Worm (Caenorhabditis elegans) whole organism, late embryonic: ENCODE data around the gene his-72.
A peak's percentile ranks its signal among the peaks of the same experiment; 100 is the strongest.

ENCODE experiments used
- F13H6.1 ChIP-seq: sonication (generic microtip); optimal IDR thresholded peaks from 2 replicates; lab custom pipeline; 2016; ENCODE audit warnings: missing genetic modification characterization, missing compliant biosample characterization
- ahr-1 ChIP-seq: sonication (generic microtip); optimal IDR thresholded peaks from 2 replicates; lab custom pipeline; 2016; ENCODE audit warnings: missing genetic modification characterization, missing compliant biosample characterization
- ceh-30 ChIP-seq: fragments of 150-350 bp; optimal IDR thresholded peaks from 2 replicates; lab custom pipeline; 2014; ENCODE audit warnings: missing biosample characterization, missing genetic modification characterization
- elt-2 ChIP-seq: sonication (generic microtip); optimal IDR thresholded peaks from 2 replicates; lab custom pipeline; 2016; ENCODE audit warnings: missing genetic modification reagents, missing genetic modification characterization, missing compliant biosample characterization
- fkh-10 ChIP-seq: fragments of 150-350 bp; optimal IDR thresholded peaks from 2 replicates; lab custom pipeline; 2014; ENCODE audit warnings: missing biosample characterization, missing genetic modification reagents, missing genetic modification characterization
- hlh-15 ChIP-seq: sonication (generic microtip); optimal IDR thresholded peaks from 2 replicates; lab custom pipeline; 2016; ENCODE audit warnings: missing genetic modification characterization, missing compliant biosample characterization
- hlh-8 ChIP-seq: sonication (generic microtip); optimal IDR thresholded peaks from 2 replicates; lab custom pipeline; 2016; ENCODE audit warnings: missing genotype, missing genetic modification characterization, missing compliant biosample characterization
- lim-6 ChIP-seq: sonication (generic microtip); optimal IDR thresholded peaks from 2 replicates; lab custom pipeline; 2016; ENCODE audit warnings: missing genetic modification characterization, missing compliant biosample characterization
- lin-11 ChIP-seq: fragments of 200-800 bp; sonication (Bioruptor generic); optimal IDR thresholded peaks from 2 replicates; lab custom pipeline; 2018; ENCODE audit warnings: mild to moderate bottlenecking, missing genetic modification characterization, missing compliant biosample characterization
- nfya-1 ChIP-seq: sonication (generic microtip); optimal IDR thresholded peaks from 2 replicates; lab custom pipeline; 2017; ENCODE audit warnings: missing genetic modification characterization, mild to moderate bottlenecking, missing compliant biosample characterization, antibody characterized with exemption, moderate library complexity
- syd-9 ChIP-seq: sonication (generic microtip); optimal IDR thresholded peaks from 2 replicates; lab custom pipeline; 2016; ENCODE audit warnings: mild to moderate bottlenecking, missing genetic modification characterization, moderate library complexity, missing compliant biosample characterization
- unc-3 ChIP-seq, 2 experiments: fragments of 200-800 bp in 1 of 2; sonication (Bioruptor generic) in 1 of 2; sonication (generic microtip) in 1 of 2; conservative IDR thresholded peaks in 1 of 2; optimal IDR thresholded peaks in 1 of 2; 2 replicates each; pipeline versions ENCODE4 v1.3.6 to Lab custom; 2016 to 2022; ENCODE audit warnings: missing compliant biosample characterization in 2 of 2, missing genetic modification characterization in 2 of 2, missing genetic modification reagents in 1 of 2
- unc-42 ChIP-seq: sonication (generic microtip); optimal IDR thresholded peaks from 2 replicates; lab custom pipeline; 2016; ENCODE audit warnings: missing genotype, missing genetic modification characterization, missing compliant biosample characterization
- unc-55 ChIP-seq: sonication (generic microtip); optimal IDR thresholded peaks from 2 replicates; lab custom pipeline; 2017; ENCODE audit warnings: missing biosample characterization, missing genetic modification reagents, missing genetic modification characterization

his-72 gene

DNA sequence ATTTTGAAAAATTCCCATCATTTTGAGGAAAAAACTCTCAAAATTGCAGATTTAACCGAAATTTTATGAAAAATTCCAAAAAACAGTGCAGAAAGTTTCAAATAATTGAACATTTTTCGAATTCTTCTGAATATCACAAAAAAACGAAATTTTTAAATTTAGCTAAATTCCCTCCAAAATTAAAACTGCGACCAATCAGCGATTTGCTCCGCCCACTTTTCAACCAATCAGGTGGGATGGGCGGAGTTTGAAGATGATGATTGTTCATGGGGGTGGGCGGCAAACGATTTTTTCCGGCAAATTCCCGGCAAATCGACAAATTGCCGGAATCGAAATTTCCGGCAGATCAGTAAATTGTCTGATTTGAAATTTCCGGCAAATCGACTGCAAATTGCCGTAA is 34.6 kb downstream of the his-72 start:
- no peak for TF ChIP-seq ahr-1
- TF ChIP-seq nfya-1: peak; percentile 80
- TF ChIP-seq unc-3 (GFP tag; conservative IDR thresholded peaks at IDR 0.05; lab: Robert Waterston, UW): no peak
- no peak for TF ChIP-seq unc-3 (tag; optimal IDR thresholded peaks at IDR 0.05; lab: Kevin White, UChicago)

DNA sequence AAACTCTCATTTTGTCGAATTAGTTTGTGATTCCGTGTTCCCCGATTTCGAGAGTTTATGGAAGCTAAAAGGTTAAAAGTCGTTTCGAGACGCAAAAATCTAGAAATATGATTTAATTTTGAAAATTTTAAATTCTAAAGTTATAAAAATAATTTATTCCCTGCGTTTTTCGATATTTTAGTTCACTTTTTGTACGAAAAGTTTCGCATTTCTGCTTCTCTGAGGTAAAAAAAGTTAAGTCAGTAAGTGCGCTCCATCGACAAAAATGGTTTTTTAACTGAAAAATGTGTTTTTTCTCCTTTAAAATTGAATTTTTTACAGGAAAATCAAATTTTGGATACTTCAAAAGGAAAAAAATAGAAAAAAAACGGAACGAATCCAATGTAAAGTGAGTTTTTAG is 35.4 kb downstream of the his-72 start, which contains the start of gene zip-1:
Gene zip-1, plus strand, starts transcription at position 301 of the 400 bp plus-strand sequence.
- TF ChIP-seq unc-55: no peak
- no peak for TF ChIP-seq F13H6.1
- TF ChIP-seq nfya-1: no peak
- TF ChIP-seq fkh-10 (GFP tag; lab: Kevin White, UChicago): no peak
- no peak for TF ChIP-seq unc-42 (tag; lab: Kevin White, UChicago)
- TF ChIP-seq hlh-15 (tag; lab: Kevin White, UChicago): no peak
- TF ChIP-seq ceh-30 (tag; lab: Kevin White, UChicago): no peak

DNA sequence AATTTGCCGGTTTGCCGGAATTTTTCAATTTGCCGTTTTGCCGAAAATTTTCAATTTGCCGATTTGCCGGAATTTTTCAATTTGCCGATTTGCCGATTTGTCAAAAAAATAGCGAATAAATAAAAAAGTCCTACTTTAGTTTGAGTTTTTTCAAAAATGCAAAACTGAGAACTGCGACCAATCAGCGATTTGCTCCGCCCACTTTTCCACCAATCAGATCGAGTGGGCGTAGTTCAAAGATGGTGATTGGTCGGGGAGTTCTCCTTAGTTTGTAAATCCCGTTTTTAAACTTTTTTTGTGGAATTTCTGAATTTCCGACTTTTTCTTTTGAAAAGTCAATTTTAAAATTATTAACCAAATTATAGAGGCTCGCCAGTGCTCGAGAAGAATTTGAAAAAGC is 37.5 kb downstream of the his-72 start:
- no peak for TF ChIP-seq syd-9 (tag; lab: Kevin White, UChicago)
- peak; percentile 95 for TF ChIP-seq nfya-1
- TF ChIP-seq, all 69 proteins: peak for 1

DNA sequence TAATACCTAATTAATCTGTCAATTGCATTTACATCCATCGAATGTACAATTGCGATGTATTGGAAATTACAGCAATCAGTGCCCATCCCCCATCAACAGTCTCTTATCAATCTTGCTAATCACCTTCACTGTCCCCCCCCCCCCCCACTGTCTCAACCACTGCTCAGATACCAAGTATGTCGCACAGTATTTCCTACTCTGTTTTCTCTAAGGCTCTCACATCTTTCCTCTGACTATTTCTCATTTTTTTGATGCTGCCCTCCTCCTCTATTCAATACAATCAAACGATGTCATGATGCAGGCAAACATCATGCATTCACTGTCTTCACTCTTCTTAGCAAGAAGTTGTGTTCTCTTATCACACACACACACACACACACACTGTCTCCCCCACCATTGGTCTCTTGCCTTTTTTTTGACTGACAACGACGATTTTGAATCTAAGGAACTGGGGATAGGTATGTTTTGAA is 41.3 kb downstream of the his-72 start, which contains the start of the genes zip-12 and Y75B8A.63:
Gene zip-12, plus strand, starts transcription at position 387 of the 470 bp plus-strand sequence.
Gene Y75B8A.63, plus strand, starts transcription at position 420 of the 470 bp plus-strand sequence.
- TF ChIP-seq elt-2 (peak; percentile 73), unc-42 (tag; lab: Kevin White, UChicago) (no peak)
- TF ChIP-seq, all 69 proteins: peak for 1

DNA sequence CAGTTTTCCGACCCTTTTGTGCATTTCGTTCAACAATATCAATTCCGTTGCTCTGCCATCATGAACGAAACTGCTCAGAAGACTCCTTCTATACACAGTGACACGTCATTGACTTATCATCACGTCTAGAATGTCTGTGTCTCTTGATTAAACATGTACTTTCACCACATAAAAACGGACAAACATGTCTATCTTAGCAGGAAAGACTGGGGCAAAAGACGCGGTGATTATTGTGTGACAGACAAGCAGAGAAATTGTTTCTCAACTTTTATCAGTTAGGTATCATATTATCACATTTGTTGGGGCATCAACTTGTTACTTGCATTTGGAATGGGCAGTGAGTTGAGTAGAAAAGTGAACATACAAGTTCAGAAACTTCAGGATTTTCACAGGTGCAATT is 43.6 kb downstream of the his-72 start:
- TF ChIP-seq hlh-8 (tag; lab: Kevin White, UChicago) (no peak), elt-2 (peak; percentile 88)

DNA sequence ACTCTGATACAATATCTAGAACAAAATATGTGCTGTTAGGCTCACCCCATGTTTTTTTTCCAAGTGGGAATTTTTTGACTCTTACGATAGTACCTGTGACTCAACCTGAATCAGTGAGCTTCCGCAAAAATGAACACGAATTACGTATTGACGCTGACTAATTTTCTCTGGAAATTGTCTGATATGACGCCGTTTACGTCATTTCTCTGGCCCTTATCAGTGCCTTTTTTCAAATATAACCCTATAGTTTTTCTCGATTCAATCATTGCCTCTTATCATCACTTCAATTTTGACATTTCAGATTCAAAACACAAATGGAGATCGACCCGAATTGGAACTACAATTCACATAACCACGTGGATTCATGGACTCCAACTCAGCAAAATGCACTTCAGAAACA is 50.1 kb downstream of the his-72 start, which contains the start of gene Y75B8A.28:
Gene Y75B8A.28, plus strand, starts transcription at position 296 of the 400 bp plus-strand sequence.
- no peak for TF ChIP-seq lin-11 (tag; lab: Kevin White, UChicago)
- TF ChIP-seq elt-2: peak; percentile 85

DNA sequence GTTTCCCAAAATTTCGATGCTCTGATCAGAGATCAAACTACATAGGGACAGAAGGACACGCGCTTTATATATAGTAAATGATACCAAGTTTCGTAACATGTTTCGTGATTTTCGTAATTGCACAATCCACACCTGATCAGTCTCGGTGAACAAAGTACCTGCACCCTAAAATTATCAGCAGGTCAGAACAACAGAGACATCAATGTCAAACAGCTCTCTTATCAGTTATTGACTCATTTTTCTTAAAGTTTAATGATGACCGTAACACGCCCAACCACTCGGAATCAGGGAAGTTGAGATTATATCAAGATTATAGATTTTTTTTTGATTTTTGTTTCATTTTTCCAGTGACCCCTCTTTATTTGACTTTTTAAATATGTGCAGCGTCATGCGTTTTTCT is 51.4 kb downstream of the his-72 start:
- peak; percentile 40 for TF ChIP-seq elt-2
- TF ChIP-seq lim-6 (tag; lab: Kevin White, UChicago): no peak
